Worm (Caenorhabditis elegans): ENCODE measurements around the gene asns-2.

- TF ChIP-seq nhr-237 (tag; optimal IDR thresholded peaks at IDR 0.05) (no peak), ztf-11 (tag; optimal IDR thresholded peaks at IDR 0.05) (no peak), lin-15B (tag; optimal IDR thresholded peaks at IDR 0.05) (peak; percentile 25), dpl-1 (GFP tag; optimal IDR thresholded peaks at IDR 0.05) (peak in 1 of 3 experiments; percentile 48), blmp-1 (tag; optimal IDR thresholded peaks at IDR 0.05) (peak; percentile 73), mep-1 (tag; optimal IDR thresholded peaks at IDR 0.05) (no peak), ceh-8 (GFP tag; optimal IDR thresholded peaks at IDR 0.05) (no peak), lin-13 (GFP tag; optimal IDR thresholded peaks at IDR 0.05) (no peak), snpc-4 (tag; optimal IDR thresholded peaks at IDR 0.05) (no peak), nhr-12 (tag; optimal IDR thresholded peaks at IDR 0.05) (no peak), aly-2 (tag; optimal IDR thresholded peaks at IDR 0.05) (no peak)
Measured at ce11 chrX:8791821-8792220, 41.1 kb upstream of the asns-2 start, which contains the start of gene chup-1.
